Worm (Caenorhabditis elegans): ENCODE data around the gene C48A7.16.
A peak's percentile ranks its signal among the peaks of the same experiment; 100 is the strongest.

C48A7.16 gene

DNA sequence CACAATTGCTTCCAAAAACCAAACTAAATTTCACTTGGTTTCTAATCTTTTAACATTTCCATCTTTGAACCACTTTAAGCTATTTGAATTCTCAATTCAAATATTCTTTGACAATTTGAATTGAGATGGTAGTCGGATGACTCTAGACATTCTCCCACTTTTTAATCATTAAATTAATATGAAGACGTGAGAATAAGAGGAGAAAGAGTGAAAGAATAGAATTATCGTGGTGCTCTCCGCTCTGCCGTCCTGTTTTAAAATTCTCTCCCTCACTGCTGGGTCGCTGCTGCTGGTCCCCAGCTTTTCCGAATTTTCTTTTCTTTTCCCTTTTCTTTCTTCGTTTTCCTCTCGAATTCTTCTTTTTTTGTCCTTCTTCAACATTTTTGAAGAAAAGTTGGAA is 1.9 kb upstream of the C48A7.16 start:
- no peak for TF ChIP-seq unc-39 (tag; optimal IDR thresholded peaks at IDR 0.05)
- no peak for TF ChIP-seq hmg-11 (tag; optimal IDR thresholded peaks at IDR 0.05)
- no peak for TF ChIP-seq fos-1 (tag; optimal IDR thresholded peaks at IDR 0.05)
- no peak for TF ChIP-seq nhr-76 (tag; optimal IDR thresholded peaks at IDR 0.05)
- TF ChIP-seq fkh-10 (GFP tag; optimal IDR thresholded peaks at IDR 0.05), result no peak
- TF ChIP-seq ceh-28 (tag; optimal IDR thresholded peaks at IDR 0.05), result no peak
- no peak for TF ChIP-seq ceh-82 (tag; optimal IDR thresholded peaks at IDR 0.05)
- TF ChIP-seq pqm-1 (tag; optimal IDR thresholded peaks at IDR 0.05), result no peak
- TF ChIP-seq ceh-9 (tag; optimal IDR thresholded peaks at IDR 0.05), result no peak
- no peak for TF ChIP-seq nhr-77 (tag; optimal IDR thresholded peaks at IDR 0.05)
- no peak for TF ChIP-seq nhr-28 (tag; optimal IDR thresholded peaks at IDR 0.05)

DNA sequence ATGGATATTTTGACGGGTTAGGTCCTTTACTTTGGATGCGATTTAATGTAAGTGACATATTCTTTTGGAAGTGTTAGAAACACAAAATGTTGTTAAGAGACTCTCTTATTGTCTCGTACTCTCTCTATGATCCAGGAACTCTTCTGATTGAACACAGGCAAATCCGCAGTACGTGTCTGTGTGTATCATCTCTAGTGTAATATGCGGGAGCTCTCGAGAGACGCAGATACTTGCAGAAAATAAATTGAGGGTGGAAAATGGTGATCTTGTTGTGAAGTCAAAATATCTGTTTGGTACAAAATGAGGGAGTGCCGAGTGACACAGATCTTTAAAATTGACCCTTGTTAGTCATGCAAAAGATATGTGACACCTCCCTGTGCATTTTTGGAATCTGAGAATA is 1.4 kb downstream of the C48A7.16 start:
- TF ChIP-seq ceh-28 (tag; optimal IDR thresholded peaks at IDR 0.05) (no peak), skn-1 (tag; optimal IDR thresholded peaks at IDR 0.05) (no peak), tbx-2 (tag; optimal IDR thresholded peaks at IDR 0.05) (no peak), mml-1 (tag; optimal IDR thresholded peaks at IDR 0.05) (no peak), ceh-16 (tag; optimal IDR thresholded peaks at IDR 0.05) (no peak), ceh-82 (tag; optimal IDR thresholded peaks at IDR 0.05) (no peak), unc-62 (GFP tag; optimal IDR thresholded peaks at IDR 0.05) (no peak), lin-39 (tag; optimal IDR thresholded peaks at IDR 0.05) (no peak), ZK546.5 (tag; optimal IDR thresholded peaks at IDR 0.05) (no peak), hmg-11 (tag; optimal IDR thresholded peaks at IDR 0.05) (no peak), elt-2 (tag; optimal IDR thresholded peaks at IDR 0.05) (no peak), aly-2 (tag; optimal IDR thresholded peaks at IDR 0.05) (no peak), nhr-12 (tag; optimal IDR thresholded peaks at IDR 0.05) (no peak), elt-1 (tag; optimal IDR thresholded peaks at IDR 0.05) (no peak), pha-4 (tag; optimal IDR thresholded peaks at IDR 0.05) (no peak), ceh-9 (tag; optimal IDR thresholded peaks at IDR 0.05) (no peak), daf-12 (tag; optimal IDR thresholded peaks at IDR 0.05) (no peak)

ce11 chrIV:7407301-7407700 is 2.0 kb downstream of the C48A7.16 start:
- TF ChIP-seq unc-39 (tag; optimal IDR thresholded peaks at IDR 0.05), result no peak
- TF ChIP-seq fkh-10 (GFP tag; optimal IDR thresholded peaks at IDR 0.05), result peak; percentile 82
- TF ChIP-seq tbx-2 (tag; optimal IDR thresholded peaks at IDR 0.05), result no peak

DNA sequence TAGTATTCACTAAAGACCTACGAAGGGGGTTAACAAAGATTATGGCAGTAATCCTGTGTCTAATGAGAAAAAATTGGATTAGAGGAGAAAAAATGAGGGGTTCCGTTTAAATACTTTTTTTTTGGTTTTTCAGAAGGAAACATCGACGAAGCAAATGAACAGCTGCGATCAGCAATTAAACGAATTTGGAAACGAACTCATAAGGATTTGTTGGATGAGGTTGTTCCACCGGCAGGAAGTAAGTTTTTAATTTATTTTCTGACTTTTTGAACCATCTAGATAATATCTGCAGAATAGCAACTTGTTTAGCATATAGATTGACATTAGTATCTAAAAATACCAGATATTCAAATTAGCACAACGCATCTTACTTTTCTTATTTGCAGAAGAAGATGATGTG is 8.3 kb downstream of the C48A7.16 start:
- no peak for TF ChIP-seq ztf-4 (tag; optimal IDR thresholded peaks at IDR 0.05)
- TF ChIP-seq nhr-77 (tag; optimal IDR thresholded peaks at IDR 0.05), result no peak
- TF ChIP-seq zag-1 (tag; optimal IDR thresholded peaks at IDR 0.05), result no peak
- TF ChIP-seq ztf-11 (tag; optimal IDR thresholded peaks at IDR 0.05), result no peak

ce11 chrIV:7414163-7414562 is 8.9 kb downstream of the C48A7.16 start:
- TF ChIP-seq fkh-10 (GFP tag; optimal IDR thresholded peaks at IDR 0.05) (peak; percentile 96), ama-1 (optimal IDR thresholded peaks at IDR 0.05) (no peak)

DNA sequence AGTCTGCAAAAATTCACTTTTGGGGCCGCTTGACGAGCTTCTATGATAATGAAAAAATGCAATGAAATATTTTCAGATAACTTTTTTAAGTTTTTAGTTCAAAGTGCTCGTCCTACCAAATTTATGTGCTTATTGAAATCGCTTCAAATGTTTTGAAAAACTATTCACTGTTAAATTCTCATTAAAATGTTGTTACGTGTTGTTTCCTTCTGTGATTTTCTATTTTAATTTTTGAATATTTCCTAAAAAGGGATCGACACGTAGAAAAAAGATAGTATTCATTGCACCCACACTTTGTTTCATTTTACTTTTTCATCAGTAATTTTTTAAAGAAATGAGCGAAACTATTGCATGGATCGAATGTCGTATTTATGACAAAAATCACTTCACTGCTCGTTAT is 13.5 kb downstream of the C48A7.16 start, which contains the start of gene B0496.6:
B0496.6 (plus strand) TSS at position 301 of the 400 bp plus-strand sequence.
- TF ChIP-seq egl-27 (tag; optimal IDR thresholded peaks at IDR 0.05), result no peak
- TF ChIP-seq unc-62 (GFP tag; optimal IDR thresholded peaks at IDR 0.05), result no peak
- no peak for TF ChIP-seq unc-39 (tag; optimal IDR thresholded peaks at IDR 0.05)
- no peak for TF ChIP-seq sea-2 (GFP tag; optimal IDR thresholded peaks at IDR 0.05)
- TF ChIP-seq fos-1 (tag; optimal IDR thresholded peaks at IDR 0.05), result no peak
- no peak for TF ChIP-seq nhr-25 (tag; optimal IDR thresholded peaks at IDR 0.05)
- TF ChIP-seq tbx-2 (tag; optimal IDR thresholded peaks at IDR 0.05), result no peak

- no peak for TF ChIP-seq pha-4 (tag; optimal IDR thresholded peaks at IDR 0.05)
- no peak for TF ChIP-seq fkh-2 (tag; optimal IDR thresholded peaks at IDR 0.05)
- TF ChIP-seq egl-27 (tag; optimal IDR thresholded peaks at IDR 0.05), result no peak
- TF ChIP-seq skn-1 (tag; optimal IDR thresholded peaks at IDR 0.05), result no peak
- TF ChIP-seq nfya-1 (tag; optimal IDR thresholded peaks at IDR 0.05; ENCODE audit: insufficient read depth), result no peak
- TF ChIP-seq elt-1 (tag; optimal IDR thresholded peaks at IDR 0.05), result no peak
- no peak for TF ChIP-seq sea-2 (GFP tag; optimal IDR thresholded peaks at IDR 0.05)
- no peak for TF ChIP-seq lsy-12 (tag; optimal IDR thresholded peaks at IDR 0.05)
- TF ChIP-seq egl-5 (tag; optimal IDR thresholded peaks at IDR 0.05), result no peak
- no peak for TF ChIP-seq snpc-4 (tag; optimal IDR thresholded peaks at IDR 0.05)
- TF ChIP-seq elt-3 (tag; optimal IDR thresholded peaks at IDR 0.05), result no peak
- TF ChIP-seq unc-39 (tag; optimal IDR thresholded peaks at IDR 0.05), result no peak
- TF ChIP-seq mdl-1 (tag; optimal IDR thresholded peaks at IDR 0.05), result no peak
- TF ChIP-seq nhr-76 (tag; optimal IDR thresholded peaks at IDR 0.05), result no peak
- TF ChIP-seq R02D3.7 (tag; optimal IDR thresholded peaks at IDR 0.05), result no peak
- no peak for TF ChIP-seq ceh-9 (tag; optimal IDR thresholded peaks at IDR 0.05)
These were observed 15.6 kb downstream of the C48A7.16 start, which contains the start of gene srtx-1 for ce11 chrIV:7420913-7421312. Gene srtx-1, plus strand, starts transcription at chrIV:7421213.

All from whole organism, L3 larva.